Worm (Caenorhabditis elegans) whole organism, L4 larva: ENCODE data around the gene F43C11.10.

Experiments used
- cey-2 ChIP-seq: sonication (generic microtip); optimal IDR thresholded peaks from 3 replicates; lab custom pipeline; 2017; ENCODE audit warnings: missing genetic modification characterization, mild to moderate bottlenecking, missing compliant biosample characterization, antibody characterized with exemption, borderline replicate concordance; ENCODE audit not compliant: insufficient read depth
- egl-27 ChIP-seq: sonication (generic microtip); optimal IDR thresholded peaks from 3 replicates; lab custom pipeline; 2017; ENCODE audit warnings: missing biosample characterization, missing genetic modification reagents, missing genetic modification characterization
- fos-1 ChIP-seq: fragments of 150-350 bp; optimal IDR thresholded peaks from 2 replicates; lab custom pipeline; 2014; ENCODE audit warnings: missing biosample characterization, missing genetic modification characterization
- hlh-11 ChIP-seq: fragments of 200-800 bp; sonication (Bioruptor generic); optimal IDR thresholded peaks from 2 replicates; lab custom pipeline; 2018; ENCODE audit warnings: mild to moderate bottlenecking, missing genetic modification characterization, missing compliant biosample characterization
- lin-38 ChIP-seq: fragments of 200-800 bp; sonication (Bioruptor generic); IDR thresholded peaks from 2 replicates; pipeline ENCODE4 v1.3.6; 2022; ENCODE audit warnings: missing genetic modification reagents, missing genetic modification characterization, missing compliant biosample characterization
- madf-9 ChIP-seq: fragments of 200-800 bp; sonication (Bioruptor generic); conservative IDR thresholded peaks from 2 replicates; pipeline ENCODE4 v1.3.6; 2022; ENCODE audit warnings: missing genetic modification reagents, missing genetic modification characterization, missing compliant biosample characterization
- nhr-6 ChIP-seq: fragments of 150-350 bp; optimal IDR thresholded peaks from 2 replicates; lab custom pipeline; 2014; ENCODE audit warnings: missing biosample characterization, missing genetic modification characterization
- unc-62 ChIP-seq, 3 experiments: fragments of 150-350 bp in 1 of 3; sonication (generic microtip); optimal IDR thresholded peaks in 2 of 3; peaks in 1 of 3; 1 replicate in 1 of 3; 2 replicates in 2 of 3; lab custom pipeline; 2014 to 2017; ENCODE audit warnings: missing biosample characterization in 3 of 3, missing genetic modification characterization in 3 of 3, missing genetic modification reagents in 3 of 3, missing genotype in 1 of 3

DNA sequence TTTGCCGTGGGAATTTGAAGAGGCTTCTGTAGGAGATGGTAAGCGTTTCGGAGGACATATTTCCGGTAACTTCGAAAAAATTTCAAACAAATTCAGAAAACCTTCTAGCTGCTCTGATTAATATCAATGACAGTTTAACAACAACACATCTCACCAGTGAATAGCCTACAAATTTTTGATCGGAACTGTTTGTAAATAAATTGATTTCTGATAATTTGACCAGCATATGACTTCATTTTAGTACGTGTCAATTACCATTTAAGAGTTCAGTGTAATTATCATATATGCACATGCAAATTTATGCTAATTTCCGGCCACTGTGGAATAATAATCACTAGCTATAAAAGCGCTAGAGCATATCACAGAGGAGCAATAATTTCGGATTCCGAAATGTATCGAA, 27.5 kb downstream of the F43C11.10 start, which contains the start of gene ZK1240.11:
- TF ChIP-seq hlh-11: no peak
- no peak for TF ChIP-seq lin-38 (GFP tag; lab: Robert Waterston, UW)
- TF ChIP-seq unc-62 (GFP tag; optimal IDR thresholded peaks at IDR 0.05 in 1 of 2; lab: Kevin White, UChicago): no peak
- no peak for TF ChIP-seq unc-62 (tag; optimal IDR thresholded peaks at IDR 0.05; lab: Kevin White, UChicago)
- TF ChIP-seq egl-27: no peak
- TF ChIP-seq nhr-6 (tag; lab: Kevin White, UChicago): no peak
- no peak for TF ChIP-seq cey-2 (tag; lab: Kevin White, UChicago)
- no peak for TF ChIP-seq fos-1
- TF ChIP-seq madf-9 (GFP tag; lab: Robert Waterston, UW): no peak
